Worm (Caenorhabditis elegans) whole organism, L4/young adult: ENCODE measurements around the gene elpc-2.

Experiments
- W03F9.2 ChIP-seq: fragments of 150-350 bp; optimal IDR thresholded peaks from 2 replicates; lab custom pipeline; 2014; ENCODE audit warnings: missing biosample characterization, missing genetic modification characterization
- dao-5 ChIP-seq: sonication (generic microtip); optimal IDR thresholded peaks from 2 replicates; lab custom pipeline; 2016; ENCODE audit warnings: missing genotype, missing genetic modification characterization, moderate library complexity, missing compliant biosample characterization
- him-1 ChIP-seq: sonication (generic microtip); optimal IDR thresholded peaks from 2 replicates; lab custom pipeline; 2016; ENCODE audit warnings: missing genotype, missing genetic modification reagents, missing genetic modification characterization, missing compliant biosample characterization

ce11 chrIII:12644669-12645068, 28.8 kb upstream of the elpc-2 start:
- TF ChIP-seq dao-5 (tag; lab: Kevin White, UChicago) (no peak), him-1 (no peak), W03F9.2 (tag; lab: Kevin White, UChicago) (no peak)
